Worm (Caenorhabditis elegans): ENCODE measurements around the gene ZC132.9.
A peak's percentile ranks its signal among the peaks of the same experiment; 100 is the strongest.

The ZC132.9 gene

ce11 chrV:4319867-4320266, at the start of gene ZC132.9:
Gene ZC132.9, minus strand, starts transcription at chrV:4319967.
- TF ChIP-seq gmeb-2 (tag; optimal IDR thresholded peaks at IDR 0.05), result no peak
- TF ChIP-seq ceh-14 (tag; optimal IDR thresholded peaks at IDR 0.05), result no peak
- no peak for TF ChIP-seq sox-2 (GFP tag; IDR thresholded peaks at IDR 0.05)
- TF ChIP-seq npax-4 (tag; optimal IDR thresholded peaks at IDR 0.05), result no peak
- no peak for TF ChIP-seq ceh-24 (tag; optimal IDR thresholded peaks at IDR 0.05)
- TF ChIP-seq ama-1 (optimal IDR thresholded peaks at IDR 0.05), result no peak
- no peak for TF ChIP-seq che-1 (tag; optimal IDR thresholded peaks at IDR 0.05)
- no peak for TF ChIP-seq C08G9.2 (tag; optimal IDR thresholded peaks at IDR 0.05)
- no peak for TF ChIP-seq nhr-232 (tag; optimal IDR thresholded peaks at IDR 0.05)
- no peak for TF ChIP-seq ets-4 (tag; optimal IDR thresholded peaks at IDR 0.05)
- TF ChIP-seq pqm-1 (tag; optimal IDR thresholded peaks at IDR 0.05), result no peak
- no peak for TF ChIP-seq mec-3 (tag; optimal IDR thresholded peaks at IDR 0.05; ENCODE audit: borderline replicate concordance)
- TF ChIP-seq ceh-34 (tag; optimal IDR thresholded peaks at IDR 0.05), result no peak

- TF ChIP-seq ceh-6 (GFP tag; optimal IDR thresholded peaks at IDR 0.05), result no peak
- no peak for TF ChIP-seq lim-6 (tag; optimal IDR thresholded peaks at IDR 0.05)
- no peak for TF ChIP-seq hlh-15 (tag; optimal IDR thresholded peaks at IDR 0.05)
- TF ChIP-seq hlh-6 (tag; optimal IDR thresholded peaks at IDR 0.05), result no peak
- TF ChIP-seq ceh-31 (tag; optimal IDR thresholded peaks at IDR 0.05), result no peak
- TF ChIP-seq ceh-2 (tag; optimal IDR thresholded peaks at IDR 0.05), result no peak
- TF ChIP-seq hlh-30 (tag; optimal IDR thresholded peaks at IDR 0.05; ENCODE audit: insufficient read depth), result no peak
- TF ChIP-seq unc-3 (GFP tag; conservative IDR thresholded peaks at IDR 0.05), result no peak
- TF ChIP-seq unc-3 (tag; optimal IDR thresholded peaks at IDR 0.05), result no peak
- TF ChIP-seq fkh-10 (GFP tag; optimal IDR thresholded peaks at IDR 0.05), result no peak
- no peak for TF ChIP-seq pag-3 (tag; optimal IDR thresholded peaks at IDR 0.05; ENCODE audit: borderline replicate concordance)
- no peak for TF ChIP-seq fax-1 (tag; optimal IDR thresholded peaks at IDR 0.05)
- TF ChIP-seq dmd-4 (tag; optimal IDR thresholded peaks at IDR 0.05; ENCODE audit: borderline replicate concordance), result no peak
Observed at ce11 chrV:4366440-4366839, 46.7 kb upstream of the ZC132.9 start, which contains the start of gene F32D1.11. Gene F32D1.11, minus strand, starts transcription at chrV:4366540.

- TF ChIP-seq hlh-6 (tag; optimal IDR thresholded peaks at IDR 0.05), result no peak
- no peak for TF ChIP-seq ztf-16 (tag; optimal IDR thresholded peaks at IDR 0.05)
- no peak for TF ChIP-seq unc-55 (GFP tag; optimal IDR thresholded peaks at IDR 0.05)
- no peak for TF ChIP-seq dmd-4 (tag; optimal IDR thresholded peaks at IDR 0.05; ENCODE audit: borderline replicate concordance)
- no peak for TF ChIP-seq unc-42 (tag; optimal IDR thresholded peaks at IDR 0.05)
- no peak for TF ChIP-seq tbx-7 (tag; optimal IDR thresholded peaks at IDR 0.05)
- TF ChIP-seq ets-4 (tag; optimal IDR thresholded peaks at IDR 0.05), result no peak
- TF ChIP-seq ceh-14 (tag; optimal IDR thresholded peaks at IDR 0.05), result no peak
- TF ChIP-seq pax-1 (tag; optimal IDR thresholded peaks at IDR 0.05), result no peak
- TF ChIP-seq Y22D7AL.16 (tag; optimal IDR thresholded peaks at IDR 0.05), result no peak
- no peak for TF ChIP-seq pqm-1 (tag; optimal IDR thresholded peaks at IDR 0.05)
- no peak for TF ChIP-seq ceh-48 (tag; optimal IDR thresholded peaks at IDR 0.05)
- TF ChIP-seq gmeb-2 (tag; optimal IDR thresholded peaks at IDR 0.05), result no peak
- TF ChIP-seq ref-2 (tag; optimal IDR thresholded peaks at IDR 0.05), result no peak
Observed at ce11 chrV:4364517-4364916, 44.8 kb upstream of the ZC132.9 start, which contains the start of gene grl-13. Gene grl-13, minus strand, starts transcription at chrV:4364617.

ce11 chrV:4361505-4361904, 41.7 kb upstream of the ZC132.9 start, which contains the start of gene F32D1.3:
Gene F32D1.3, minus strand, starts transcription at chrV:4361569.
- TF ChIP-seq sox-2 (GFP tag; IDR thresholded peaks at IDR 0.05) (no peak), unc-55 (GFP tag; optimal IDR thresholded peaks at IDR 0.05) (peak; percentile 4), ceh-9 (tag; optimal IDR thresholded peaks at IDR 0.05) (no peak)

- TF ChIP-seq hlh-8 (tag; optimal IDR thresholded peaks at IDR 0.05) (no peak), tbx-7 (tag; optimal IDR thresholded peaks at IDR 0.05) (no peak), unc-55 (GFP tag; optimal IDR thresholded peaks at IDR 0.05) (peak; percentile 71), ama-1 (optimal IDR thresholded peaks at IDR 0.05) (no peak), che-1 (tag; optimal IDR thresholded peaks at IDR 0.05) (no peak), unc-42 (tag; optimal IDR thresholded peaks at IDR 0.05) (peak; percentile 48)
Observed at ce11 chrV:4360018-4360417, 40.3 kb upstream of the ZC132.9 start.

All from whole organism, late embryonic.